Worm (Caenorhabditis elegans): ENCODE results near the gene F19C7.8.

Gene F19C7.8

DNA sequence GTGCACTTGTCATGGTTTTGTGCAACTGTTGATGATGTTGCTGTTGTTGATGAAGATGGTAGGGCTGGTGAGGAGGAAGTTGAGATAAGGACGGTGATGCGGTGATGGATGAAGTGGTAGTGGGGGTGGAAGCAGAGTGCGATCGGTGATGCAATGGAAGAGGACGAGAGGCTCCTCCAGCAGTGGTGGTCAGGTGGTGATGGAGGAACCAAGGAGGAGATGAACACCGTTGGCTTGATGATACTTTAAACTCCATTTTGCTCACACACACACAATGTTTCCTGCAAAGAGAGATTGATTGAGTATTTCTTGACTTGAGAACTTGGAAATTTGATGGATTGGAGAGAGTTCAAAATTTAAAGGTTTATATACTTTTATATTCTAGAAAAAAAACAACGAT lies at the start of gene F19C7.8:
TSS of gene F19C7.8 (minus strand) at position 256 of the 400 bp plus-strand sequence.
- TF ChIP-seq zag-1 (tag; optimal IDR thresholded peaks at IDR 0.05) = no peak
- no peak for TF ChIP-seq tbx-2 (tag; optimal IDR thresholded peaks at IDR 0.05)
- TF ChIP-seq nhr-28 (tag; optimal IDR thresholded peaks at IDR 0.05) = no peak
- TF ChIP-seq ztf-4 (tag; optimal IDR thresholded peaks at IDR 0.05) = no peak
- no peak for TF ChIP-seq fos-1 (tag; optimal IDR thresholded peaks at IDR 0.05)
- no peak for TF ChIP-seq elt-3 (tag; optimal IDR thresholded peaks at IDR 0.05)
- TF ChIP-seq lin-39 (tag; optimal IDR thresholded peaks at IDR 0.05) = no peak
- no peak for TF ChIP-seq lin-15B (tag; optimal IDR thresholded peaks at IDR 0.05)
- no peak for TF ChIP-seq nhr-237 (tag; optimal IDR thresholded peaks at IDR 0.05)
- TF ChIP-seq nhr-43 (tag; optimal IDR thresholded peaks at IDR 0.05; ENCODE audit: poor library complexity, severe bottlenecking) = no peak
- no peak for TF ChIP-seq pqm-1 (tag; optimal IDR thresholded peaks at IDR 0.05)

ce11 chrIV:4686898-4687297 lies 49.0 kb upstream of the F19C7.8 start:
- TF ChIP-seq elt-1 (tag; optimal IDR thresholded peaks at IDR 0.05) (peak; percentile 18), fkh-10 (GFP tag; optimal IDR thresholded peaks at IDR 0.05) (no peak), pqm-1 (tag; optimal IDR thresholded peaks at IDR 0.05) (no peak), hmg-11 (tag; optimal IDR thresholded peaks at IDR 0.05) (no peak), nhr-25 (tag; optimal IDR thresholded peaks at IDR 0.05) (peak; percentile 48)

- no peak for TF ChIP-seq ceh-82 (tag; optimal IDR thresholded peaks at IDR 0.05)
- no peak for TF ChIP-seq nhr-12 (tag; optimal IDR thresholded peaks at IDR 0.05)
- peak; percentile 83 for TF ChIP-seq nfya-1 (tag; optimal IDR thresholded peaks at IDR 0.05; ENCODE audit: insufficient read depth)
These were observed 48.5 kb upstream of the F19C7.8 start for ce11 chrIV:4686291-4686830.

- TF ChIP-seq ceh-28 (tag; optimal IDR thresholded peaks at IDR 0.05) (no peak), nfya-1 (tag; optimal IDR thresholded peaks at IDR 0.05; ENCODE audit: insufficient read depth) (peak; percentile 59)
These were observed 45.3 kb upstream of the F19C7.8 start for ce11 chrIV:4683149-4683548.

ce11 chrIV:4678718-4679117 lies 40.8 kb upstream of the F19C7.8 start, which contains the start of gene kin-36:
kin-36 (plus strand) TSS chrIV:4679018.
- TF ChIP-seq egl-5 (tag; optimal IDR thresholded peaks at IDR 0.05) (no peak), skn-1 (tag; optimal IDR thresholded peaks at IDR 0.05) (no peak), egl-27 (tag; optimal IDR thresholded peaks at IDR 0.05) (no peak), hmg-11 (tag; optimal IDR thresholded peaks at IDR 0.05) (no peak), ztf-11 (tag; optimal IDR thresholded peaks at IDR 0.05) (no peak), fkh-2 (tag; optimal IDR thresholded peaks at IDR 0.05) (no peak), nhr-237 (tag; optimal IDR thresholded peaks at IDR 0.05) (no peak), lin-39 (tag; optimal IDR thresholded peaks at IDR 0.05) (no peak), elt-2 (tag; optimal IDR thresholded peaks at IDR 0.05) (no peak), nhr-12 (tag; optimal IDR thresholded peaks at IDR 0.05) (no peak), ztf-4 (tag; optimal IDR thresholded peaks at IDR 0.05) (no peak), snpc-4 (tag; optimal IDR thresholded peaks at IDR 0.05) (no peak)

DNA sequence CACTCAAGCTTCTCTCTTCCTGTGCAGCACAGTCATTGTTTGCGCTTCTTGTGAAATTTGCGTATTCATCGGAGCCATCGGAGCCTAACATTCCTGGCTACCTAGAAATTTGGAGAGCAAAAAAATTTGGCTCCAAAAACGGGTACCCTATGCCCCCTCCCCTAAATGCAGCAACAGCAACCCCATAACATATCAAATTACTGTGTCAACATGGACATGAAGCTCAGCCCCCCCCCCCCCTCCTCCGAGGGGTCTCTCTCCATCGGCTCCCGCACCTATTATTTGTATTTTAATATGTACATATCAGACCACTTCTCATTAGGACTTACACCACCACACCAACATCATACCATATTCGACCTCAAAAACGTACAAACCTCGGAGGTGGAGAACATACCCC lies 36.4 kb upstream of the F19C7.8 start:
- peak; percentile 26 for TF ChIP-seq pha-4 (tag; optimal IDR thresholded peaks at IDR 0.05)
- no peak for TF ChIP-seq nhr-28 (tag; optimal IDR thresholded peaks at IDR 0.05)

DNA sequence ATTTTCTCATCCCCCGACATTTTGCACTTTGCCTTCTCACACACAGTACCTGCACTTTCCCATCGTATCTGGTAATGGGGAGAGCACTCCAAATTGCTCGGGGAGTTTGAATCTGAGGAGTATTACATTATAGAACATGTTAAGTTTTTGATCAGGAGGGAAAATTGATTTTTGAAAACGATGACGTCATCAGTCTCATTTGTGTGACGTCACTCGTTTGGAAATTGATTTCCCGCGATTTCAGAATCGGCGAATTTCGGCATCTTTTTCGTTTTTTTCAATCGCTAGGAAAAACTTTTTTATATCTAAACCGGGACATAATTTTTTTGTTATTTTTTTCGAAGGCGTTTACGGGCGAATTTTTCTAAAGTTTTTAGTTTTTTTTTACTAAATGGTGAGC lies 35.4 kb upstream of the F19C7.8 start:
- TF ChIP-seq mdl-1 (tag; optimal IDR thresholded peaks at IDR 0.05) (no peak), eor-1 (tag; optimal IDR thresholded peaks at IDR 0.05) (no peak), mml-1 (tag; optimal IDR thresholded peaks at IDR 0.05) (no peak), nhr-25 (tag; optimal IDR thresholded peaks at IDR 0.05) (no peak), ama-1 (optimal IDR thresholded peaks at IDR 0.05) (no peak), zag-1 (tag; optimal IDR thresholded peaks at IDR 0.05) (no peak), aly-2 (tag; optimal IDR thresholded peaks at IDR 0.05) (no peak), elt-3 (tag; optimal IDR thresholded peaks at IDR 0.05) (no peak), pqm-1 (tag; optimal IDR thresholded peaks at IDR 0.05) (no peak), ceh-82 (tag; optimal IDR thresholded peaks at IDR 0.05) (no peak), sea-2 (GFP tag; optimal IDR thresholded peaks at IDR 0.05) (no peak), ceh-28 (tag; optimal IDR thresholded peaks at IDR 0.05) (no peak), skn-1 (tag; optimal IDR thresholded peaks at IDR 0.05) (no peak)

All from whole organism, L3 larva.